Worm (Caenorhabditis elegans): ENCODE measurements around the gene uvs-1.

ce11 chrV:7760174-7760573, 43.8 kb downstream of the uvs-1 start, which contains the start of gene hint-3:
- TF ChIP-seq pha-2 (tag; optimal IDR thresholded peaks at IDR 0.05) (no peak), ama-1 (optimal IDR thresholded peaks at IDR 0.05) (no peak), ceh-2 (tag; optimal IDR thresholded peaks at IDR 0.05) (no peak), ceh-45 (GFP tag; IDR thresholded peaks at IDR 0.05) (no peak), fkh-10 (GFP tag; optimal IDR thresholded peaks at IDR 0.05) (no peak), Y22D7AL.16 (tag; optimal IDR thresholded peaks at IDR 0.05) (no peak)
